Worm (Caenorhabditis elegans): ENCODE data around the gene Y57G11B.2.
A peak's percentile ranks its signal among the peaks of the same experiment; 100 is the strongest.

Gene Y57G11B.2

DNA sequence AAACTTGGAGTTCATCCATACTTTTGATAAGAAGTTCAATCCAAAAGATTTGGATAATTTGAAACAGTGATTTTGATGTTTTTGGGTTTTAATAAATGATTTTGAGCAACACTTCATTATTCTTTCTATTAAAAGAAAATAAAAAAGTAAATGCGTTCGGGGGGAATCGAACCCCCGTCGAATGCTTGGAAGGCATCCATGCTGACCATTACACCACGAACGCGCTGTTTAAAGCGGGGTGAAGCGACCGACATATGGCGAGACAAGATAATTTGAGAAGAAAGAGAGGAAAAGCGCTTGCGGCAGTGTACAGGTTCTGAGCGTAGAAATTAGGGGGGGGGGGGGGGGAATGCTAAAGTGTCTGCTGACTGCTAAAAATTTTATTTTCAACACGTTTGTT lies 11.3 kb downstream of the Y57G11B.2 start (continued):
- TF ChIP-seq unc-42 (tag; optimal IDR thresholded peaks at IDR 0.05) (no peak), T23F11.4 (GFP tag; optimal IDR thresholded peaks at IDR 0.05) (peak; percentile 35), ceh-34 (tag; optimal IDR thresholded peaks at IDR 0.05) (peak; percentile 39), odd-2 (tag; optimal IDR thresholded peaks at IDR 0.05) (no peak), Y22D7AL.16 (tag; optimal IDR thresholded peaks at IDR 0.05) (peak; percentile 55), dve-1 (tag; optimal IDR thresholded peaks at IDR 0.05) (peak; percentile 22), syd-9 (tag; optimal IDR thresholded peaks at IDR 0.05) (no peak), ttx-3 (tag; optimal IDR thresholded peaks at IDR 0.05) (peak; percentile 49), madf-2 (tag; optimal IDR thresholded peaks at IDR 0.05) (no peak), C38D4.7 (GFP tag; optimal IDR thresholded peaks at IDR 0.05) (peak; percentile 56), ceh-2 (tag; optimal IDR thresholded peaks at IDR 0.05) (peak; percentile 16), ztf-16 (tag; optimal IDR thresholded peaks at IDR 0.05) (peak; percentile 54), gmeb-2 (tag; optimal IDR thresholded peaks at IDR 0.05) (no peak)

DNA sequence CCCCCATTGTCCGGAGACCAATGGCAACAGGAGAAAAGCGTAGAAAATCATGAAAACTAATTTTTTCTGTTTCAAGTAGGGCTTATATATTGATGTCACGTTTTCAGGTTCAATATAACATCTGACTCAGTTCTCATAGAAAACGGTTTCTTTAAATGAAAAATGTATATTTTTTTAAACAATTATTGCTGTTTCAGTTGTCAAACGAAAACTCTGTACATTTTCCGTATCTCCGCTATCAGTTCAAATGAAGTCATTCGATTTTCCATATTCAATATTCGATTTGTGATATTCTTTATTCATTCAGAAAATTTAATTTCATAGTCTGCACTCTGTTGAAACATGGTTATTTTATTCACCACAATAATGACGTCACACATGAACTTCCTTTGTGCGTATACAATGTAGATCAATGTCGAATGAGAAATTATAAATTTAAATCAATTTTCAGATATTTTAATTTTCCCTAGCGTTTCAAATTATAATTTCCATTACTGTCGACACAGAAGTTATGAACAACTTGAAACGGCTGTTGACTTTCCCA lies 13.6 kb downstream of the Y57G11B.2 start, which contains the start of gene Y57G11B.8:
Gene Y57G11B.8 (minus strand): TSS at position 51 of the 544 bp plus-strand sequence.
- TF ChIP-seq che-1 (tag; optimal IDR thresholded peaks at IDR 0.05) (no peak), ceh-2 (tag; optimal IDR thresholded peaks at IDR 0.05) (no peak), nhr-11 (tag; optimal IDR thresholded peaks at IDR 0.05) (no peak), nfya-1 (tag; optimal IDR thresholded peaks at IDR 0.05) (no peak), fkh-10 (GFP tag; optimal IDR thresholded peaks at IDR 0.05) (no peak), pag-3 (tag; optimal IDR thresholded peaks at IDR 0.05; ENCODE audit: borderline replicate concordance) (no peak), tbx-7 (tag; optimal IDR thresholded peaks at IDR 0.05) (no peak)

DNA sequence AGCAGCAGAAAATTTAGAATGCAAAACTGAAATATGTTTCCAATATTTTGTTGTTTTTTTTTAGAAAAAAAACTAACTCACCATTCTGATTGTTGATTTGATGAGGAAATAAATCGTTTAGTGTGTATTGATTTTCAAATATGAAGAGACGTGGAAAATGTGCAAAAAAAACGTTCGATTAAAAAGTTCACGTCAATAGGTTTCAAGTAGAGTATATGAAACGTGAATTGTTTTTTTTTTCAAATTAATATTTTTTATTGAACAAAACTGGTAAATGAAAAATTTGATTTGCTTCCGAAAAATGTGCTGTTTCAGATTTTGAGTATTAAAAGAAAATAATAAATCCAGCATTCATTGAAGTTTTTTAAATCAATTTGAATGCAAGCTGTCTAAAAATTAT lies 15.8 kb downstream of the Y57G11B.2 start, which contains the start of gene irld-18:
Gene irld-18 (minus strand): TSS at position 101 of the 400 bp plus-strand sequence.
- no peak for TF ChIP-seq dve-1 (tag; optimal IDR thresholded peaks at IDR 0.05)
- TF ChIP-seq ceh-18 (tag; optimal IDR thresholded peaks at IDR 0.05), result no peak
- no peak for TF ChIP-seq unc-3 (GFP tag; conservative IDR thresholded peaks at IDR 0.05)
- TF ChIP-seq unc-3 (tag; optimal IDR thresholded peaks at IDR 0.05), result no peak
- no peak for TF ChIP-seq ceh-45 (GFP tag; IDR thresholded peaks at IDR 0.05)
- TF ChIP-seq tbx-7 (tag; optimal IDR thresholded peaks at IDR 0.05), result no peak
- TF ChIP-seq ceh-31 (tag; optimal IDR thresholded peaks at IDR 0.05), result no peak
- no peak for TF ChIP-seq npax-4 (tag; optimal IDR thresholded peaks at IDR 0.05)
- TF ChIP-seq pax-1 (tag; optimal IDR thresholded peaks at IDR 0.05), result no peak
- no peak for TF ChIP-seq ztf-16 (tag; optimal IDR thresholded peaks at IDR 0.05)
- no peak for TF ChIP-seq che-1 (tag; optimal IDR thresholded peaks at IDR 0.05)
- TF ChIP-seq ceh-2 (tag; optimal IDR thresholded peaks at IDR 0.05), result no peak
- no peak for TF ChIP-seq unc-86 (tag; optimal IDR thresholded peaks at IDR 0.05)
- no peak for TF ChIP-seq ceh-6 (GFP tag; optimal IDR thresholded peaks at IDR 0.05)
- no peak for TF ChIP-seq ceh-30 (tag; optimal IDR thresholded peaks at IDR 0.05)
- no peak for TF ChIP-seq hlh-8 (tag; optimal IDR thresholded peaks at IDR 0.05)
- no peak for TF ChIP-seq K02D7.2 (tag; optimal IDR thresholded peaks at IDR 0.05)
- no peak for TF ChIP-seq syd-9 (tag; optimal IDR thresholded peaks at IDR 0.05)
- TF ChIP-seq fkh-10 (GFP tag; optimal IDR thresholded peaks at IDR 0.05), result no peak
- TF ChIP-seq nhr-232 (tag; optimal IDR thresholded peaks at IDR 0.05), result no peak
- TF ChIP-seq pha-4 (tag; optimal IDR thresholded peaks at IDR 0.05), result no peak

DNA sequence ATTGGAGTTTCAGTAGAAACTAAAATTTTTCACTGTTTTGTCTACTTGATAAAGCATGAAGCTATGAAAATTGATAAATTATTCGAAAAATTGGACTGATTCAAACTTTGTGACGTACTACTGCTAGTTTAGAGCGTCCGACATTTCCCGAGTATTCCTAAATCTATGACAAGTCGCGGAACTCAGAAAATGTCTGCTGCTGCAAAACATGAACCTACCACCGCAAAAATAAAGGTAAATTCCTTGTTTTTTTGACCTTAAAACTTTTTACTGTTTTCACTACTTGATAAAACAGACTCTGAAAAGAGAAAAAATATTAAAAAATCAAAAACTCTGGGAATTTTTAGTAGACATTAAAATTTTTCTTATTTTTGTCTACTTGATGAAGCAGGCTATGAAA lies 21.6 kb downstream of the Y57G11B.2 start:
- TF ChIP-seq pax-1 (tag; optimal IDR thresholded peaks at IDR 0.05) (no peak), pha-4 (tag; optimal IDR thresholded peaks at IDR 0.05) (no peak), hlh-13 (GFP tag; optimal IDR thresholded peaks at IDR 0.05) (no peak), ttx-3 (tag; optimal IDR thresholded peaks at IDR 0.05) (no peak), ceh-24 (tag; optimal IDR thresholded peaks at IDR 0.05) (no peak), lin-11 (tag; optimal IDR thresholded peaks at IDR 0.05) (no peak), C08G9.2 (tag; optimal IDR thresholded peaks at IDR 0.05) (no peak), ceh-9 (tag; optimal IDR thresholded peaks at IDR 0.05) (no peak)
